Fruit fly (Drosophila melanogaster) whole organism, wandering third instar larva: ENCODE results near the gene CG2938.
A peak's percentile ranks its signal among the peaks of the same experiment; 100 is the strongest.

ENCODE experiments used
- Abd-B ChIP-seq: fragments of >200 bp; optimal IDR thresholded peaks from 2 replicates; lab custom pipeline; 2017; ENCODE audit warnings: missing biosample characterization, missing genetic modification characterization
- CG32264 ChIP-seq: fragments of 200-800 bp; sonication (Bioruptor generic); optimal IDR thresholded peaks from 2 replicates; lab custom pipeline; 2016; ENCODE audit warnings: missing biosample characterization, missing genetic modification characterization
- CrebA ChIP-seq: fragments of 200-800 bp; sonication (Bioruptor generic); optimal IDR thresholded peaks from 2 replicates; lab custom pipeline; 2016; ENCODE audit warnings: missing biosample characterization, mild to moderate bottlenecking, missing genetic modification characterization, borderline replicate concordance
- Dif ChIP-seq: fragments of 200-275, 200-300 bp; sonication (Bioruptor generic); optimal IDR thresholded peaks from 2 replicates; lab custom pipeline; 2018; ENCODE audit warnings: missing biosample characterization, missing genetic modification characterization; ENCODE audit not compliant: partially characterized antibody
- GATAd ChIP-seq: sonication (Bioruptor generic); optimal IDR thresholded peaks from 2 replicates; lab custom pipeline; 2016; ENCODE audit warnings: missing biosample characterization, missing genetic modification characterization
- HLH106 ChIP-seq: fragments of 200-800 bp; optimal IDR thresholded peaks from 3 replicates; lab custom pipeline; 2019; ENCODE audit warnings: missing biosample characterization, mild to moderate bottlenecking, missing genetic modification characterization, moderate library complexity
- Hnf4 ChIP-seq: fragments of 200-800 bp; sonication (Bioruptor generic); optimal IDR thresholded peaks from 2 replicates; lab custom pipeline; 2016; ENCODE audit warnings: missing biosample characterization, mild to moderate bottlenecking, missing genetic modification characterization
- Hr78 ChIP-seq: fragments of >200 bp; optimal IDR thresholded peaks from 2 replicates; lab custom pipeline; 2017; ENCODE audit warnings: missing biosample characterization, missing genetic modification characterization
- Hr83 ChIP-seq: fragments of 200-300 bp; sonication (Bioruptor generic); optimal IDR thresholded peaks from 2 replicates; lab custom pipeline; 2016; ENCODE audit warnings: missing biosample characterization, mild to moderate bottlenecking, missing genetic modification characterization, moderate library complexity; ENCODE audit not compliant: poor library complexity, severe bottlenecking
- Jra ChIP-seq: sonication (Bioruptor generic); optimal IDR thresholded peaks from 2 replicates; lab custom pipeline; 2016; ENCODE audit warnings: missing biosample characterization, missing genetic modification characterization
- Mio ChIP-seq: sonication (Bioruptor generic); optimal IDR thresholded peaks from 2 replicates; lab custom pipeline; 2016; ENCODE audit warnings: missing biosample characterization, missing genetic modification characterization
- Myc ChIP-seq: fragments of >200 bp; optimal IDR thresholded peaks from 2 replicates; lab custom pipeline; 2017
- N ChIP-seq: fragments of >200 bp; optimal IDR thresholded peaks from 2 replicates; lab custom pipeline; 2018; ENCODE audit warnings: missing biosample characterization, missing external identifiers, missing genetic modification characterization
- OdsH ChIP-seq: fragments of 200-800 bp; sonication (Bioruptor generic); optimal IDR thresholded peaks from 2 replicates; lab custom pipeline; 2016; ENCODE audit warnings: missing biosample characterization, mild to moderate bottlenecking, missing genetic modification characterization
- Rel ChIP-seq, 2 experiments: fragments of 200-800 bp; sonication (Bioruptor generic) in 1 of 2; optimal IDR thresholded peaks; 2 replicates in 1 of 2; 3 replicates in 1 of 2; lab custom pipeline; 2016 to 2019; ENCODE audit warnings: mild to moderate bottlenecking in 2 of 2, missing biosample characterization in 2 of 2, missing genetic modification characterization in 2 of 2, moderate library complexity in 1 of 2
- Vsx2 ChIP-seq: fragments of 200-300, 225-300 bp; sonication (Bioruptor generic); optimal IDR thresholded peaks from 2 replicates; lab custom pipeline; 2018; ENCODE audit warnings: missing biosample characterization, missing genetic modification characterization; ENCODE audit not compliant: partially characterized antibody
- dmrt93B ChIP-seq: fragments of 200-800 bp; sonication (Bioruptor generic); optimal IDR thresholded peaks from 2 replicates; lab custom pipeline; 2018; ENCODE audit warnings: missing biosample characterization, mild to moderate bottlenecking, missing genetic modification characterization
- dsf ChIP-seq: sonication (Bioruptor generic); optimal IDR thresholded peaks from 2 replicates; lab custom pipeline; 2016; ENCODE audit warnings: missing biosample characterization, missing genetic modification characterization, borderline replicate concordance
- ey ChIP-seq: fragments of 200-800 bp; sonication (Bioruptor generic); optimal IDR thresholded peaks from 2 replicates; lab custom pipeline; 2016; ENCODE audit warnings: missing biosample characterization, missing genetic modification characterization
- foxo ChIP-seq, 2 experiments: fragments of 200-800 bp; sonication (Bioruptor generic); optimal IDR thresholded peaks; 2 replicates in 1 of 2; 3 replicates in 1 of 2; lab custom pipeline; 2016 to 2017; ENCODE audit warnings: missing biosample characterization in 2 of 2, missing genetic modification characterization in 2 of 2
- fru ChIP-seq: fragments of 200-800 bp; sonication (Bioruptor generic); optimal IDR thresholded peaks from 3 replicates; lab custom pipeline; 2016; ENCODE audit warnings: missing biosample characterization, mild to moderate bottlenecking, missing genetic modification characterization
- h ChIP-seq: fragments of 200-800 bp; sonication (Bioruptor generic); optimal IDR thresholded peaks from 3 replicates; lab custom pipeline; 2016; ENCODE audit warnings: missing biosample characterization, mild to moderate bottlenecking, missing genetic modification characterization
- jim ChIP-seq: fragments of 175-275, 200-325 bp; sonication (Bioruptor generic); optimal IDR thresholded peaks from 2 replicates; lab custom pipeline; 2016; ENCODE audit warnings: missing biosample characterization, mild to moderate bottlenecking, missing genetic modification characterization
- lola ChIP-seq: fragments of >200 bp; optimal IDR thresholded peaks from 2 replicates; lab custom pipeline; 2017; ENCODE audit warnings: missing biosample characterization, missing genetic modification characterization
- psq ChIP-seq: fragments of 200-800 bp; sonication (Bioruptor generic); optimal IDR thresholded peaks from 3 replicates; lab custom pipeline; 2017; ENCODE audit warnings: missing biosample characterization, mild to moderate bottlenecking, missing genetic modification characterization, moderate library complexity
- rgr ChIP-seq: fragments of 200-800 bp; sonication (Bioruptor generic); optimal IDR thresholded peaks from 3 replicates; lab custom pipeline; 2016; ENCODE audit warnings: missing biosample characterization, mild to moderate bottlenecking, missing genetic modification characterization
- sage ChIP-seq: fragments of 200-800 bp; sonication (Bioruptor generic); optimal IDR thresholded peaks from 2 replicates; lab custom pipeline; 2016; ENCODE audit warnings: missing biosample characterization, mild to moderate bottlenecking, missing genetic modification characterization
- sv ChIP-seq: fragments of 200-800 bp; sonication (Bioruptor generic); optimal IDR thresholded peaks from 3 replicates; lab custom pipeline; 2016; ENCODE audit warnings: missing biosample characterization, missing genetic modification characterization
- usp ChIP-seq: fragments of >200 bp; optimal IDR thresholded peaks from 2 replicates; lab custom pipeline; 2017; ENCODE audit warnings: missing biosample characterization, missing genetic modification characterization
- woc ChIP-seq: sonication (Bioruptor generic); optimal IDR thresholded peaks from 2 replicates; lab custom pipeline; 2016; ENCODE audit warnings: missing biosample characterization, mild to moderate bottlenecking, missing genetic modification characterization

CG2938 gene

dm6 chrX:3936174-3936573 lies at the start of gene CG2938, which contains the start of gene Glos:
Gene CG2938 (minus strand): TSS chrX:3936469.
Gene Glos (plus strand): TSS chrX:3936517.
- TF ChIP-seq sage (peak; percentile 4), Hr78 (GFP tag; lab: Kevin White, UChicago) (no peak), foxo (GFP tag; optimal IDR thresholded peaks at IDR 0.05; lab: Kevin White, UChicago) (no peak), h (GFP tag; lab: Kevin White, UChicago) (peak; percentile 9), lola (GFP tag; lab: Kevin White, UChicago) (no peak), CG32264 (no peak), dmrt93B (GFP tag; lab: Kevin White, UChicago) (no peak), psq (GFP tag; lab: Kevin White, UChicago) (peak; percentile 64), Hnf4 (GFP tag; lab: Kevin White, UChicago) (peak; percentile 24), GATAd (GFP tag; lab: Kevin White, UChicago) (no peak), usp (GFP tag; lab: Kevin White, UChicago) (no peak)

dm6 chrX:3971250-3971649 lies 35.0 kb upstream of the CG2938 start, which contains the start of gene CG6414:
Gene CG6414 (minus strand): TSS chrX:3971350.
- TF ChIP-seq Hr83 (GFP tag; lab: Kevin White, UChicago) (no peak), dmrt93B (GFP tag; lab: Kevin White, UChicago) (no peak), ey (GFP tag; lab: Kevin White, UChicago) (no peak), Rel (GFP tag; optimal IDR thresholded peaks at IDR 0.05; lab: Kevin White, UChicago) (no peak), Rel (tag; optimal IDR thresholded peaks at IDR 0.05; lab: Kevin White, UChicago) (no peak), sv (no peak), Abd-B (GFP tag; lab: Kevin White, UChicago) (no peak), Myc (lab: Kevin White, UChicago) (no peak), psq (GFP tag; lab: Kevin White, UChicago) (no peak), dsf (GFP tag; lab: Kevin White, UChicago) (no peak), Vsx2 (GFP tag; lab: Kevin White, UChicago) (no peak), Mio (GFP tag; lab: Kevin White, UChicago) (no peak), CrebA (GFP tag; lab: Kevin White, UChicago) (no peak), jim (no peak), OdsH (GFP tag; lab: Kevin White, UChicago) (no peak), Jra (GFP tag; lab: Kevin White, UChicago) (no peak), foxo (GFP tag; optimal IDR thresholded peaks at IDR 0.05; lab: Kevin White, UChicago) (no peak), GATAd (GFP tag; lab: Kevin White, UChicago) (no peak), N (no peak), Dif (GFP tag; lab: Kevin White, UChicago) (no peak)
- TF ChIP-seq, all 38 proteins: peak for 0

DNA sequence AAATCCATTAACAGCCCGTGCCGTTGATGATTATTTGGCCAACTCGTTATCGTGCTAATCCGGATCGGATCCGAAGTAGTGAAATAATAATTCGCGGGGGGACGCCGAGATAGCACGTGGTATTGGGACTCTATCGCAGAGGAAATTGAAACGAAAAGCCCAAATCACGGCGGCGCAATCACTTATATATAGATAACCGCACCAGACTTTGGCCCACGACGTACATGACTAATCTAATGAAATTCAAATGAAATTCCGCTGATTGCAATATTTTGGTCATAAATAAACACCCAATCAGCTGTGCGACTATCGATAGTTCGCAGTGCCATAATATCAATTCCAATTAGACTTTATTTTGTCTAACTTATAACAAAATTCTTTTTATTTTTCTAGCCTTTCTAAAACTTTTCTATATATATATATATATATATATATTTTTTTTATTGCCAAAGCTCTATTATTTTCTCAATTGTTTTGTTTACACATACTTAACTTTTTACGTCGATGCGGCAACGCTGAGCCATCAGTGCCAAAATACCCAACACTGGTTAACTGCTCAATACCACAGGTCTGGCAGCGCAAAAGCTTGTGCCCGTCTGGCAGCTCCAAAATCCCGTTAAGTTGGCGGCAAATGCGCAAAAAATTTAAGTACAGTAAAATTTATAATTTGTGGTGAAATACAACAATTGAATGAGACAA lies 32.2 kb upstream of the CG2938 start, which contains the start of gene CG6428:
CG6428 (minus strand) TSS at position 310 of the 699 bp plus-strand sequence.
- peak; percentile 27 for TF ChIP-seq HLH106 (tag; lab: Kevin White, UChicago)
- TF ChIP-seq Rel (GFP tag; optimal IDR thresholded peaks at IDR 0.05; lab: Kevin White, UChicago): no peak
- TF ChIP-seq Rel (tag; optimal IDR thresholded peaks at IDR 0.05; lab: Kevin White, UChicago): peak; percentile 20
- TF ChIP-seq psq (GFP tag; lab: Kevin White, UChicago): peak; percentile 18
- TF ChIP-seq foxo (GFP tag; optimal IDR thresholded peaks at IDR 0.05; lab: Kevin White, UChicago): peak in 1 of 2 experiments; percentile 64
- no peak for TF ChIP-seq fru (GFP tag; lab: Kevin White, UChicago)
- TF ChIP-seq OdsH (GFP tag; lab: Kevin White, UChicago): peak; percentile 0

DNA sequence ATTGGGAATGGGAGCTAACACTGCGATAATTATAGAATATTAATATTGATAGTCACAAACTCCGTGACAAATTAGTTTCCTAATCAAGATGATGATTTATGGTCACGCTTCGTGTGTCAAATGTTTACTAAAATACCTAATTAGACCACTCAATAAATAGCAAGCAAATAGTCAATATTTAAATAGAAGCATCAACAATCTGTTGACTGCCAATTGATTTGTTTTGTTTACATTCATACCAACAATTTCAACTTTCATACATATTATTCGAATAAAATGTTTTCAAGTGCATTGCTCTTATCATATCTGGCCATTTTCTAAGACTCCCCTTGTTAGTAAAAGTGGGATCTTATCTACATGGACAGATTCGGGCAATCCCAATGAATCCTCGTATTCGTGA lies 31.3 kb upstream of the CG2938 start:
- TF ChIP-seq CrebA (GFP tag; lab: Kevin White, UChicago): no peak
- TF ChIP-seq OdsH (GFP tag; lab: Kevin White, UChicago): no peak
- no peak for TF ChIP-seq rgr
- TF ChIP-seq Mio (GFP tag; lab: Kevin White, UChicago): no peak
- TF ChIP-seq foxo (GFP tag; optimal IDR thresholded peaks at IDR 0.05; lab: Kevin White, UChicago): no peak
- TF ChIP-seq Jra (GFP tag; lab: Kevin White, UChicago): no peak
- TF ChIP-seq Vsx2 (GFP tag; lab: Kevin White, UChicago): no peak
- TF ChIP-seq woc (GFP tag; lab: Kevin White, UChicago): no peak
